Worm (Caenorhabditis elegans): ENCODE data around the gene T24E12.6.

DNA sequence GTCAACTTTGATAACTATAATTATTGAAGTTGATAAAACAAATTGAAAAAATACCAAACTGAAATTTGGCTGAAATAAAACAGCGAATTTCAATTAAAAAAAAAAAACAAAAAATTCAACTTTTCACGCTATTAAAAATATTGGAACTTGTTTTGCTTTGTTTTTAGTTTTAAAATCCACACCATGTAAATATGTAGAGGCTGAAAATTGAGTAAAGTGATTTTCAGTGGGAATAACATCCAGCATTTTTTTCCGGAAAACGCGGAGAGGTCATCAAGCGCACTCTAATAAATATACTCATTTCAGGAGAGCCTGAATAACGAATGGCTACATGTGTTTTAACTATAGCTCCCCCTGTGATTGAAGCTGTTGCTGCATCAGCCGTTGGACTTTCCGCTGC lies 7.9 kb downstream of the T24E12.6 start, which contains the start of gene rcd-1:
- no peak for TF ChIP-seq ztf-11 (tag; optimal IDR thresholded peaks at IDR 0.05)
- TF ChIP-seq nhr-10 (tag; optimal IDR thresholded peaks at IDR 0.05) = no peak
- no peak for TF ChIP-seq nhr-21 (tag; optimal IDR thresholded peaks at IDR 0.05)
- TF ChIP-seq snpc-4 (tag; optimal IDR thresholded peaks at IDR 0.05) = no peak
- TF ChIP-seq fos-1 (tag; optimal IDR thresholded peaks at IDR 0.05) = no peak
- TF ChIP-seq unc-62 (GFP tag; optimal IDR thresholded peaks at IDR 0.05) = no peak
- TF ChIP-seq nhr-77 (tag; optimal IDR thresholded peaks at IDR 0.05) = no peak
- TF ChIP-seq ceh-82 (tag; optimal IDR thresholded peaks at IDR 0.05) = no peak
- TF ChIP-seq sma-9 (GFP tag; optimal IDR thresholded peaks at IDR 0.05) = no peak
- no peak for TF ChIP-seq sma-9 (tag; optimal IDR thresholded peaks at IDR 0.05)
- TF ChIP-seq egl-27 (tag; optimal IDR thresholded peaks at IDR 0.05) = no peak
- no peak for TF ChIP-seq ama-1 (optimal IDR thresholded peaks at IDR 0.05)

Measured in whole organism, L2 larva.